Worm (Caenorhabditis elegans): Measurements from ENCODE around the gene pqn-84.

pqn-84 gene

DNA sequence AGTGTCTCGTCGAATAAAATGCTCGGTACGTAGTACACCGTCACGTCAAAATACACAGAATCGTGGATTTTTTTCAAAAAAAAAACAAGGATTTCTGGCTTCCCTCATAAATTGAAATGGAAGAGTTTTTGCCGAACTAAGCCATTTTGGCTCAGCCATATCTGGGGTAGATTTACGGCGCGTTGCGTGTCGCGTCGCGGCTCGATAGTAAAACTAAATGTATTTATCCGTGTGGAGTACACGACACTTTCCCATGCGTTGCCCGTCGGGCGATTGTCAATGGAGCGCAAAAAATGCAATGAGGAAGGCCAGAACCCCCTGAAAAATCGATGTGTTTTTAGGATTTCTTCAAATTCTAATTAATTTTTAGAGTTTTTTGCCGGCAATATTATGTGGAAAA lies 50.2 kb downstream of the pqn-84 start:
- TF ChIP-seq unc-55 (GFP tag; optimal IDR thresholded peaks at IDR 0.05) (no peak), egl-27 (tag; optimal IDR thresholded peaks at IDR 0.05) (no peak), mab-5 (tag; optimal IDR thresholded peaks at IDR 0.05) (no peak), ztf-11 (tag; optimal IDR thresholded peaks at IDR 0.05) (no peak), Y55F3AM.14 (GFP tag; optimal IDR thresholded peaks at IDR 0.05) (no peak), zag-1 (tag; optimal IDR thresholded peaks at IDR 0.05) (no peak), mdl-1 (tag; optimal IDR thresholded peaks at IDR 0.05) (no peak), alr-1 (tag; optimal IDR thresholded peaks at IDR 0.05) (no peak), lin-13 (GFP tag; optimal IDR thresholded peaks at IDR 0.05) (no peak), nhr-25 (tag; optimal IDR thresholded peaks at IDR 0.05) (no peak), nhr-10 (tag; optimal IDR thresholded peaks at IDR 0.05) (no peak), nhr-11 (tag; optimal IDR thresholded peaks at IDR 0.05) (no peak), sma-3 (GFP tag; optimal IDR thresholded peaks at IDR 0.05) (no peak)

DNA sequence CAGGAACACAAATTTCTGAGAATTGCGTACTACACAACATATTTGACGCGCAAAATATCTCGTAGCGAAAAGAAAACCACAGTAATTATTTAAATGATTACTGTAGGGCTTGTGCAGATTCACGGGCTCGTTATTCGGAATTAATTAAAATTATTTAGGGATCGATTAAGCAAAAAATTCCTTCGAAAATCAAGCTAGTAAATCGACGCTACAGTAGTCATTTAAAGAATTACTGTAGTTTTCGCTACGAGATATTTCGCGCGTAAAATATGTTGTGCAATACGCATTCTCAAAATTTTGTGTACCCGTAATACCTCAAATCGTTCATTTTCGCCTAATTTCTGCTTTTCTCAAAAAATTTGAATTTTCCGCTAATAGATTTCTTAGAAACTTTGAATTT lies 50.8 kb downstream of the pqn-84 start:
- TF ChIP-seq nhr-10 (tag; optimal IDR thresholded peaks at IDR 0.05), result no peak
- no peak for TF ChIP-seq nhr-6 (tag; optimal IDR thresholded peaks at IDR 0.05)
- TF ChIP-seq nhr-25 (tag; optimal IDR thresholded peaks at IDR 0.05), result no peak
- no peak for TF ChIP-seq nhr-21 (tag; optimal IDR thresholded peaks at IDR 0.05)
- TF ChIP-seq ztf-1 (GFP tag; conservative IDR thresholded peaks at IDR 0.05), result no peak
- TF ChIP-seq unc-39 (tag; optimal IDR thresholded peaks at IDR 0.05), result no peak
- no peak for TF ChIP-seq ama-1 (optimal IDR thresholded peaks at IDR 0.05)
- TF ChIP-seq sma-9 (GFP tag; optimal IDR thresholded peaks at IDR 0.05), result no peak
- TF ChIP-seq sma-9 (tag; optimal IDR thresholded peaks at IDR 0.05), result no peak
- TF ChIP-seq skn-1 (tag; optimal IDR thresholded peaks at IDR 0.05), result no peak

All from whole organism, L2 larva.